Fruit fly (Drosophila melanogaster) whole organism, pupa: ENCODE measurements around the gene wap.

Experiments used
- CG10348 ChIP-seq: fragments of 200-800 bp; sonication (Bioruptor generic); IDR thresholded peaks from 2 replicates; pipeline ENCODE4 v1.3.6; 2022; ENCODE audit warnings: missing biosample characterization, missing genetic modification characterization
- CG12605 ChIP-seq: fragments of 200-800 bp; sonication (Bioruptor generic); IDR thresholded peaks from 2 replicates; pipeline ENCODE4 v1.3.6; 2022; ENCODE audit warnings: missing biosample characterization, missing genetic modification characterization
- CG13204 ChIP-seq: fragments of 200-800 bp; sonication (Bioruptor generic); optimal IDR thresholded peaks from 2 replicates; lab custom pipeline; 2018; ENCODE audit warnings: missing biosample characterization, mild to moderate bottlenecking, missing genetic modification characterization, moderate library complexity
- CG14655 ChIP-seq: fragments of 200-800 bp; sonication (Bioruptor generic); optimal IDR thresholded peaks from 3 replicates; lab custom pipeline; 2017; ENCODE audit warnings: mild to moderate bottlenecking, missing biosample characterization, missing genetic modification reagents, missing genetic modification characterization
- CG32121 ChIP-seq: fragments of 200-800 bp; sonication (Bioruptor generic); IDR thresholded peaks from 2 replicates; pipeline ENCODE4 v1.3.6; 2022; ENCODE audit warnings: missing biosample characterization, missing genetic modification characterization
- CG34367 ChIP-seq: fragments of 200-800 bp; sonication (Bioruptor generic); optimal IDR thresholded peaks from 2 replicates; lab custom pipeline; 2018; ENCODE audit warnings: missing biosample characterization, mild to moderate bottlenecking, missing genetic modification characterization
- EcR ChIP-seq: fragments of 200-800 bp; sonication (Bioruptor generic); optimal IDR thresholded peaks from 3 replicates; lab custom pipeline; 2019; ENCODE audit warnings: missing biosample characterization, missing genetic modification characterization, mild to moderate bottlenecking, moderate library complexity, missing genetic modification reagents

DNA sequence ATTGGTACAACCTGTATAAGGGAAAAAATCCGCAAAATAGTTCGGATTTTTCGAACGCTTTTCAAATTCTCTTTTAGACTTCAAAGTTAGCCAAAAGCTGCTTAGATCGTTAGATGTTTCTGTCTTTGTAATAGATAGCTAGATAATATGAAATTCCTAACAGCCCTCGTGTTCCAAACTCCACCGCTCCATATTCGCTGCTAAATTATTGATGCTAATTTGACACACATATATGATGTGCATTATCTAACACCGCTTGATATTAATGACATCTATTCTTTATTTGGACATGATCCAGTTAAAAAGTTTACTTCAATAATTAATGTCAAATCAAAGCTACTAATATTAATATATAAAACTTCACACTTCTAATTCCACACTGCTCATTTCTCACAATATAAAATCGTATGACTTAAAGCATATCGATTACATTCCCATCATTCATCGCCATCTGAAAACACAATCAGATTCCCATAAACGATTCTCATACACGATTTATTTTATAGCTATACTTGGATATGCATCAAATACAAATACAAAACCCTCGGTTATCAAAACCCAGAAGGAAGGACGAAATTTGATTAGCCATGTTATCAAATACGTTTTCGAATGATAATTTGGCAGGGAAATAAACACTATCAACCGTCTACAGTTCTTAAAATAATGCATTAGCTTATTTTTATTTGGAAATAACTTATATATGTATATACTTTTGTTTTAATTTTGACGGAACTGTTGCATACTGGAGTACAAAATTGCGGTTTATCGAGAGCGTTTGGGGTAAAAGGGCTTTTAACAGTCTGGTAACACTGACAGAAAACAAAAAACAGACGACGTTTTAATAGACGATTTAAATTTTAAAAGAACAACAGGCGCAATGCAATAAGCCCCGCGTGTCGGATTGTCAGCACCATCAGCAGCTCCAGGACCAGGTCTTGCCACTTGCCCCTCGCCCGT lies 11.0 kb downstream of the wap start, which contains the start of gene CG14621:
- TF ChIP-seq CG34367 (tag; lab: Kevin White, UChicago) (no peak), CG10348 (GFP tag; lab: Robert Waterston, UW) (no peak), CG12605 (GFP tag; lab: Robert Waterston, UW) (no peak), CG32121 (GFP tag; lab: Robert Waterston, UW) (no peak), CG14655 (GFP tag; lab: Kevin White, UChicago) (no peak), CG13204 (GFP tag; lab: Kevin White, UChicago) (no peak), EcR (no peak)
